Worm (Caenorhabditis elegans): ENCODE measurements around the gene F13H8.6.

The F13H8.6 gene

DNA sequence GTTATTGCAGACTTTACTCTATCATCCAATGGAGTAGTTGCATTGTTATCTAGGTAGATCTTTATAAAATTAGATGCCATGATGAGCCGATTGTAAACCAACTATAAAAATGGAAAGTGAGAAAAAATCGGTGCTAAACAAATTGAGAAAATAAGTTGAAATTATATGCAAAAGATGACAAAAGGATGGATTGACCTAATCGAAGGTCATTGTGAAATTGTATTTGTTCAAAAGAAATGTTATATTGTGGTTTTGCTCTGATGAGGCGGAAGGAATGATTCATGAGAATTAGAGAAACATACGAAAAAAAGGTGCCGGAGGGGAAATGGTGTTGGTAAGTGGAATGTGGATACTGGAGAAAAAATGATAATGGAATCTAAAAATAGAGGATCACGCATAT is 5.8 kb downstream of the F13H8.6 start, which contains the start of gene scly-1:
Gene scly-1 (minus strand): TSS at position 101 of the 400 bp plus-strand sequence.
- no peak for TF ChIP-seq pha-4 (tag; optimal IDR thresholded peaks at IDR 0.05)
- TF ChIP-seq ceh-43 (GFP tag; optimal IDR thresholded peaks at IDR 0.05): no peak
- TF ChIP-seq bed-3 (GFP tag; optimal IDR thresholded peaks at IDR 0.05): no peak
- TF ChIP-seq elt-1 (tag; optimal IDR thresholded peaks at IDR 0.05; ENCODE audit: borderline replicate concordance, insufficient read depth): no peak
- TF ChIP-seq cnd-1 (tag; optimal IDR thresholded peaks at IDR 0.05): no peak
- TF ChIP-seq snpc-4 (tag; optimal IDR thresholded peaks at IDR 0.05): no peak
- no peak for TF ChIP-seq unc-39 (tag; optimal IDR thresholded peaks at IDR 0.05)
- TF ChIP-seq ztf-11 (tag; optimal IDR thresholded peaks at IDR 0.05): no peak
- no peak for TF ChIP-seq lsy-2 (tag; optimal IDR thresholded peaks at IDR 0.05)
- no peak for TF ChIP-seq elt-3 (tag; optimal IDR thresholded peaks at IDR 0.05)
- no peak for TF ChIP-seq mls-2 (tag; optimal IDR thresholded peaks at IDR 0.05)
- TF ChIP-seq hlh-1 (tag; optimal IDR thresholded peaks at IDR 0.05): no peak
- TF ChIP-seq blmp-1 (tag; optimal IDR thresholded peaks at IDR 0.05): no peak
- TF ChIP-seq mab-5 (tag; optimal IDR thresholded peaks at IDR 0.05): no peak
- no peak for TF ChIP-seq sptf-1 (tag; optimal IDR thresholded peaks at IDR 0.05)
- no peak for TF ChIP-seq nhr-237 (tag; optimal IDR thresholded peaks at IDR 0.05)
- TF ChIP-seq zip-8 (tag; optimal IDR thresholded peaks at IDR 0.05): no peak
- no peak for TF ChIP-seq nhr-2 (tag; optimal IDR thresholded peaks at IDR 0.05)
- no peak for TF ChIP-seq nhr-76 (tag; optimal IDR thresholded peaks at IDR 0.05)

ce11 chrII:6273916-6274315 is 12.8 kb downstream of the F13H8.6 start, which contains the start of gene bpl-1:
Gene bpl-1 (plus strand): TSS chrII:6274216.
- TF ChIP-seq ceh-83 (GFP tag; optimal IDR thresholded peaks at IDR 0.05) (no peak), lsy-2 (tag; optimal IDR thresholded peaks at IDR 0.05) (no peak), lin-32 (GFP tag; optimal IDR thresholded peaks at IDR 0.05) (no peak), sptf-1 (tag; optimal IDR thresholded peaks at IDR 0.05) (no peak), blmp-1 (tag; optimal IDR thresholded peaks at IDR 0.05) (no peak), ceh-43 (GFP tag; optimal IDR thresholded peaks at IDR 0.05) (no peak), nhr-12 (tag; optimal IDR thresholded peaks at IDR 0.05) (no peak), hlh-1 (tag; optimal IDR thresholded peaks at IDR 0.05) (no peak), M03D4.4 (tag; optimal IDR thresholded peaks at IDR 0.05) (no peak), cnd-1 (tag; optimal IDR thresholded peaks at IDR 0.05) (no peak), flh-1 (GFP tag; optimal IDR thresholded peaks at IDR 0.05) (no peak), nhr-28 (tag; optimal IDR thresholded peaks at IDR 0.05) (no peak), ztf-11 (tag; optimal IDR thresholded peaks at IDR 0.05) (no peak), ham-2 (GFP tag; optimal IDR thresholded peaks at IDR 0.05) (no peak), zip-8 (tag; optimal IDR thresholded peaks at IDR 0.05) (no peak), drap-1 (GFP tag; optimal IDR thresholded peaks at IDR 0.05) (no peak), nhr-237 (tag; optimal IDR thresholded peaks at IDR 0.05) (no peak), mab-5 (tag; optimal IDR thresholded peaks at IDR 0.05) (no peak)

ce11 chrII:6269805-6270414 is 16.9 kb downstream of the F13H8.6 start, which contains the start of gene F13H8.2:
Gene F13H8.2 (plus strand): TSS chrII:6270364.
- peak; percentile 9 for TF ChIP-seq mls-2 (tag; optimal IDR thresholded peaks at IDR 0.05)
- TF ChIP-seq lin-13 (tag; optimal IDR thresholded peaks at IDR 0.05): peak; percentile 60
- TF ChIP-seq mep-1 (tag; optimal IDR thresholded peaks at IDR 0.05): peak; percentile 31
- no peak for TF ChIP-seq nhr-12 (tag; optimal IDR thresholded peaks at IDR 0.05)
- peak; percentile 77 for TF ChIP-seq lsy-2 (tag; optimal IDR thresholded peaks at IDR 0.05)
- TF ChIP-seq elt-1 (tag; optimal IDR thresholded peaks at IDR 0.05; ENCODE audit: borderline replicate concordance, insufficient read depth): no peak
- no peak for TF ChIP-seq flh-1 (GFP tag; optimal IDR thresholded peaks at IDR 0.05)
- peak; percentile 44 for TF ChIP-seq nhr-237 (tag; optimal IDR thresholded peaks at IDR 0.05)
- TF ChIP-seq unc-62 (GFP tag; optimal IDR thresholded peaks at IDR 0.05): no peak
- no peak for TF ChIP-seq hlh-1 (tag; optimal IDR thresholded peaks at IDR 0.05)
- TF ChIP-seq lin-32 (GFP tag; optimal IDR thresholded peaks at IDR 0.05): no peak
- no peak for TF ChIP-seq nhr-28 (tag; optimal IDR thresholded peaks at IDR 0.05)
- peak; percentile 93 for TF ChIP-seq ces-1 (GFP tag; optimal IDR thresholded peaks at IDR 0.05)
- no peak for TF ChIP-seq nhr-2 (tag; optimal IDR thresholded peaks at IDR 0.05)
- TF ChIP-seq unc-39 (tag; optimal IDR thresholded peaks at IDR 0.05): no peak
- no peak for TF ChIP-seq M03D4.4 (tag; optimal IDR thresholded peaks at IDR 0.05)
- no peak for TF ChIP-seq zip-8 (tag; optimal IDR thresholded peaks at IDR 0.05)
- TF ChIP-seq sem-2 (GFP tag; optimal IDR thresholded peaks at IDR 0.05): no peak
- no peak for TF ChIP-seq bed-3 (GFP tag; optimal IDR thresholded peaks at IDR 0.05)
- TF ChIP-seq nhr-76 (tag; optimal IDR thresholded peaks at IDR 0.05): no peak
- TF ChIP-seq ceh-39 (tag; optimal IDR thresholded peaks at IDR 0.05): peak; percentile 31
- peak; percentile 12 for TF ChIP-seq cnd-1 (tag; optimal IDR thresholded peaks at IDR 0.05)
- TF ChIP-seq snpc-4 (tag; optimal IDR thresholded peaks at IDR 0.05): no peak
- no peak for TF ChIP-seq blmp-1 (tag; optimal IDR thresholded peaks at IDR 0.05)
- TF ChIP-seq elt-3 (tag; optimal IDR thresholded peaks at IDR 0.05): no peak
- peak; percentile 27 for TF ChIP-seq unc-120 (tag; optimal IDR thresholded peaks at IDR 0.05; ENCODE audit: poor library complexity, severe bottlenecking)
- no peak for TF ChIP-seq ceh-83 (GFP tag; optimal IDR thresholded peaks at IDR 0.05)
- peak; percentile 59 for TF ChIP-seq pha-4 (tag; optimal IDR thresholded peaks at IDR 0.05)
- TF ChIP-seq ceh-43 (GFP tag; optimal IDR thresholded peaks at IDR 0.05): peak; percentile 4
- peak; percentile 12 for TF ChIP-seq sptf-1 (tag; optimal IDR thresholded peaks at IDR 0.05)
- TF ChIP-seq ztf-11 (tag; optimal IDR thresholded peaks at IDR 0.05): no peak
- no peak for TF ChIP-seq tbx-8 (GFP tag; optimal IDR thresholded peaks at IDR 0.05)
- no peak for TF ChIP-seq drap-1 (GFP tag; optimal IDR thresholded peaks at IDR 0.05)
